Worm (Caenorhabditis elegans): ENCODE measurements around the gene enu-3.5.

- no peak for TF ChIP-seq ceh-82 (tag; optimal IDR thresholded peaks at IDR 0.05)
- no peak for TF ChIP-seq spr-1 (tag; optimal IDR thresholded peaks at IDR 0.05)
- no peak for TF ChIP-seq lin-39 (tag; optimal IDR thresholded peaks at IDR 0.05)
- TF ChIP-seq mdl-1 (tag; optimal IDR thresholded peaks at IDR 0.05), result no peak
- TF ChIP-seq aha-1 (tag), result no peak
- no peak for TF ChIP-seq unc-39 (tag; optimal IDR thresholded peaks at IDR 0.05)
- no peak for TF ChIP-seq ceh-62 (tag; optimal IDR thresholded peaks at IDR 0.05)
- no peak for TF ChIP-seq nhr-6 (tag; optimal IDR thresholded peaks at IDR 0.05)
- TF ChIP-seq dpl-1 (GFP tag; optimal IDR thresholded peaks at IDR 0.05), result no peak
- no peak for TF ChIP-seq unc-62 (GFP tag; optimal IDR thresholded peaks at IDR 0.05 in 1 of 2)
- TF ChIP-seq unc-62 (tag; optimal IDR thresholded peaks at IDR 0.05), result no peak
- TF ChIP-seq aly-2 (tag; optimal IDR thresholded peaks at IDR 0.05), result no peak
- TF ChIP-seq fos-1 (tag; optimal IDR thresholded peaks at IDR 0.05), result no peak
- no peak for TF ChIP-seq hlh-30 (tag; optimal IDR thresholded peaks at IDR 0.05; ENCODE audit: insufficient read depth)
These were observed 21.4 kb upstream of the enu-3.5 start, which contains the start of gene Y37D8A.26 for ce11 chrIII:12856628-12857027.

Data from whole organism, L4 larva.